Worm (Caenorhabditis elegans): ENCODE data around the gene F59F5.5.
A peak's percentile ranks its signal among the peaks of the same experiment; 100 is the strongest.

Gene F59F5.5

ce11 chrX:10593756-10594376 is 48.0 kb downstream of the F59F5.5 start:
- TF ChIP-seq unc-62 (GFP tag; optimal IDR thresholded peaks at IDR 0.05) = no peak
- peak; percentile 69 for TF ChIP-seq blmp-1 (tag; optimal IDR thresholded peaks at IDR 0.05)
- TF ChIP-seq drap-1 (GFP tag; optimal IDR thresholded peaks at IDR 0.05) = no peak
- no peak for TF ChIP-seq bed-3 (GFP tag; optimal IDR thresholded peaks at IDR 0.05)
- peak; percentile 35 for TF ChIP-seq mls-2 (tag; optimal IDR thresholded peaks at IDR 0.05)
- peak; percentile 65 for TF ChIP-seq ces-1 (GFP tag; optimal IDR thresholded peaks at IDR 0.05)
- peak; percentile 31 for TF ChIP-seq sptf-1 (tag; optimal IDR thresholded peaks at IDR 0.05)
- peak; percentile 0 for TF ChIP-seq M03D4.4 (tag; optimal IDR thresholded peaks at IDR 0.05)
- no peak for TF ChIP-seq ztf-11 (tag; optimal IDR thresholded peaks at IDR 0.05)
- no peak for TF ChIP-seq ham-2 (GFP tag; optimal IDR thresholded peaks at IDR 0.05)
- TF ChIP-seq lin-32 (GFP tag; optimal IDR thresholded peaks at IDR 0.05) = no peak
- TF ChIP-seq elt-3 (tag; optimal IDR thresholded peaks at IDR 0.05) = no peak
- TF ChIP-seq unc-120 (tag; optimal IDR thresholded peaks at IDR 0.05; ENCODE audit: poor library complexity, severe bottlenecking) = no peak

DNA sequence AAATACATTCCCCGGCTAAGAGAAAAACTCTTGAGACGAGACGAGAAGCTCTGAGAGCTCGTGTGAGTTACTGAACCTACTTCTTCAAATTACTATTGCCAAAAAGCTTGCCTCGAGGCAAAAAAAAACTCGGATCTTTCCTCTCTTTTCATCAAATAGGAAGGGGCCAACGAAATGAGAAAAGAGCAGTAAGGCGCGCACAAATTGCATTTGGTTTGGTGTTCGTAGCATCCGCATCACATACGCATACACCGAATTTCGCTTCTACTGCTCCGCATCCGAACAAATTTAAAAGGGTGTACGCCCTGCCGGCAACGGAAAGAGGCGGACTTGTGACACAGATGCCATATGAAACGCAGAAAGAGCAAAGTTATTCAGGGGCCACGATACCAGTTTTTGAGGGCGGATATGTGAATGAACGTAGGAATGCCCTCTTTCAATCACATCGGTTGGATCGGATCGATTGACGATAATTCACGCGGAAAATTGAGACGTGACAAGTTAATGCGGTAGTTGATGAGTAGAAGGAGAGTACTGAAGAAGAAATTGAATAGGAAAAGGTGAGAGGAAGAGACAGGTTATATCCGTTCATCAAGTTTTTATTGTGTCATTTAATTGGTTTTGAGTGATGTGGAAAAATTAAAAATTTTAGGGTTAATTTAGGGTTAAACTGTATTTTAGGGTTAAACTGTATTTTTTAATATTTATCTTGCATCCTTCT is 49.0 kb downstream of the F59F5.5 start:
- TF ChIP-seq unc-39 (tag; optimal IDR thresholded peaks at IDR 0.05) = no peak
- no peak for TF ChIP-seq nhr-76 (tag; optimal IDR thresholded peaks at IDR 0.05)
- peak; percentile 56 for TF ChIP-seq unc-62 (GFP tag; optimal IDR thresholded peaks at IDR 0.05)
- peak; percentile 81 for TF ChIP-seq ces-1 (GFP tag; optimal IDR thresholded peaks at IDR 0.05)
- no peak for TF ChIP-seq lin-32 (GFP tag; optimal IDR thresholded peaks at IDR 0.05)
- no peak for TF ChIP-seq zip-8 (tag; optimal IDR thresholded peaks at IDR 0.05)
- no peak for TF ChIP-seq mab-5 (tag; optimal IDR thresholded peaks at IDR 0.05)

- TF ChIP-seq M03D4.4 (tag; optimal IDR thresholded peaks at IDR 0.05) = peak; percentile 4
- TF ChIP-seq elt-3 (tag; optimal IDR thresholded peaks at IDR 0.05) = no peak
- TF ChIP-seq ham-2 (GFP tag; optimal IDR thresholded peaks at IDR 0.05) = peak; percentile 27
- no peak for TF ChIP-seq cnd-1 (tag; optimal IDR thresholded peaks at IDR 0.05)
Observed at ce11 chrX:10596420-10596907, 50.6 kb downstream of the F59F5.5 start.

DNA sequence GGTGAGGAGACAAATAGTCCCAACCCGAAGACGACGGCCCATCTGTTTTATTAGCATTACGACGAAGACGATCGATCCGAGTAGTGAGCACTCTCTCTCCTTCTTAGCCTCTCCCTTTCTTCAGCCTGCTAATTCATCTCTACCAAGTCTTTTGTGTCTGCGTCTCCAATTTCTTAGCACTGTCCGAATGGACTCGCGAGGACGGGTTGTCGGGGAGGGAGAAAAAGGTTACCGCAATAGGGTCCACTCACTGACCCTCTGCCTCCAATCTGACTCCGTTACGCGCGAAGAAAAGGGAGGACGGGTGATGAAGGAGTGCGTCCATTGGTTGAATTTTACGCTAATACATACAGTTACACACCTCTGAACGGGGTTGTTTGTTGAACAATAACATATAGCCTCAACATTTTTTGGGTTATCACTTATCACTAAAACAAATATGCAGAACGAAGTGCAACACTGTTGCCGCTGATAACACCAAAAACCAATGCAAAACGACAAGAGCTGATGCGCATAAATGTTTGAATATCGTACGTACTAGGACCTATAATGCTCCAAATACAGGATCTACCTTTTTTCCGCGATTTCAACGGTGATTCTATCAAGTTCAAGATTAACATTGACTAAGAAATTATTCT is 51.9 kb downstream of the F59F5.5 start:
- TF ChIP-seq nhr-76 (tag; optimal IDR thresholded peaks at IDR 0.05) = no peak
- TF ChIP-seq ceh-39 (tag; optimal IDR thresholded peaks at IDR 0.05) = peak; percentile 60
- no peak for TF ChIP-seq M03D4.4 (tag; optimal IDR thresholded peaks at IDR 0.05)
- TF ChIP-seq nhr-2 (tag; optimal IDR thresholded peaks at IDR 0.05) = peak; percentile 93
- TF ChIP-seq mls-2 (tag; optimal IDR thresholded peaks at IDR 0.05) = peak; percentile 73
- TF ChIP-seq pha-4 (tag; optimal IDR thresholded peaks at IDR 0.05) = no peak
- no peak for TF ChIP-seq nhr-28 (tag; optimal IDR thresholded peaks at IDR 0.05)
- no peak for TF ChIP-seq unc-39 (tag; optimal IDR thresholded peaks at IDR 0.05)
- peak; percentile 52 for TF ChIP-seq drap-1 (GFP tag; optimal IDR thresholded peaks at IDR 0.05)
- peak; percentile 45 for TF ChIP-seq cnd-1 (tag; optimal IDR thresholded peaks at IDR 0.05)
- TF ChIP-seq hlh-1 (tag; optimal IDR thresholded peaks at IDR 0.05) = peak; percentile 50
- TF ChIP-seq nhr-237 (tag; optimal IDR thresholded peaks at IDR 0.05) = no peak
- peak; percentile 37 for TF ChIP-seq lsy-2 (tag; optimal IDR thresholded peaks at IDR 0.05)
- no peak for TF ChIP-seq mep-1 (tag; optimal IDR thresholded peaks at IDR 0.05)
- no peak for TF ChIP-seq ceh-83 (GFP tag; optimal IDR thresholded peaks at IDR 0.05)
- TF ChIP-seq unc-62 (GFP tag; optimal IDR thresholded peaks at IDR 0.05) = peak; percentile 54
- TF ChIP-seq ztf-11 (tag; optimal IDR thresholded peaks at IDR 0.05) = peak; percentile 28
- peak; percentile 80 for TF ChIP-seq ham-2 (GFP tag; optimal IDR thresholded peaks at IDR 0.05)
- TF ChIP-seq unc-120 (tag; optimal IDR thresholded peaks at IDR 0.05; ENCODE audit: poor library complexity, severe bottlenecking) = peak; percentile 71
- TF ChIP-seq ces-1 (GFP tag; optimal IDR thresholded peaks at IDR 0.05) = peak; percentile 84
- peak; percentile 4 for TF ChIP-seq sptf-1 (tag; optimal IDR thresholded peaks at IDR 0.05)
- TF ChIP-seq tbx-8 (GFP tag; optimal IDR thresholded peaks at IDR 0.05) = no peak
- TF ChIP-seq flh-1 (GFP tag; optimal IDR thresholded peaks at IDR 0.05) = no peak
